Worm (Caenorhabditis elegans): ENCODE results near the gene hlh-13.

ce11 chrX:4289805-4290204, 40.8 kb downstream of the hlh-13 start:
- TF ChIP-seq let-526 (GFP tag; IDR thresholded peaks at IDR 0.05) = no peak
- TF ChIP-seq ceh-40 (GFP tag; IDR thresholded peaks at IDR 0.05) = no peak
- no peak for TF ChIP-seq snpc-4 (GFP tag; optimal IDR thresholded peaks at IDR 0.05)
- TF ChIP-seq snpc-4 (tag; optimal IDR thresholded peaks at IDR 0.05) = no peak
- TF ChIP-seq Y53G8AR.9 (GFP tag; conservative IDR thresholded peaks at IDR 0.05) = no peak
- no peak for TF ChIP-seq lin-35 (GFP tag; optimal IDR thresholded peaks at IDR 0.05)
- no peak for TF ChIP-seq K12H6.12 (tag; optimal IDR thresholded peaks at IDR 0.05)
- TF ChIP-seq egrh-3 (GFP tag; IDR thresholded peaks at IDR 0.05) = no peak
- TF ChIP-seq efl-1 (GFP tag; optimal IDR thresholded peaks at IDR 0.05) = no peak
- TF ChIP-seq Y79H2A.3 (GFP tag; conservative IDR thresholded peaks at IDR 0.05) = no peak
- no peak for TF ChIP-seq sea-2 (GFP tag; IDR thresholded peaks at IDR 0.05)
- TF ChIP-seq madf-10 (tag; optimal IDR thresholded peaks at IDR 0.05) = no peak
- TF ChIP-seq ceh-100 (GFP tag; IDR thresholded peaks at IDR 0.05) = no peak
- TF ChIP-seq attf-3 (GFP tag; conservative IDR thresholded peaks at IDR 0.05) = no peak

Data from whole organism, young adult.